Worm (Caenorhabditis elegans) whole organism, mixed stage, embryonic: ENCODE results near the gene F53H4.6.

Source experiments
- M03D4.4 ChIP-seq: sonication (generic microtip); optimal IDR thresholded peaks from 2 replicates; lab custom pipeline; 2017; ENCODE audit warnings: mild to moderate bottlenecking, missing genetic modification characterization, missing compliant biosample characterization
- bed-3 ChIP-seq: fragments of 200-800 bp; sonication (Bioruptor generic); optimal IDR thresholded peaks from 3 replicates; lab custom pipeline; 2018; ENCODE audit warnings: mild to moderate bottlenecking, missing genetic modification characterization, moderate library complexity, missing compliant biosample characterization
- blmp-1 ChIP-seq: fragments of 150-350 bp; optimal IDR thresholded peaks from 2 replicates; lab custom pipeline; 2014; ENCODE audit warnings: missing biosample characterization, missing genetic modification characterization
- ceh-39 ChIP-seq: fragments of 150-350 bp; optimal IDR thresholded peaks from 2 replicates; lab custom pipeline; 2014; ENCODE audit warnings: missing biosample characterization, missing genetic modification characterization
- ceh-83 ChIP-seq: fragments of 200-800 bp; sonication (Bioruptor generic); optimal IDR thresholded peaks from 2 replicates; lab custom pipeline; 2018; ENCODE audit warnings: mild to moderate bottlenecking, missing genetic modification characterization, missing compliant biosample characterization
- ces-1 ChIP-seq: fragments of 150-350 bp; optimal IDR thresholded peaks from 2 replicates; lab custom pipeline; 2014; ENCODE audit warnings: missing biosample characterization, missing genetic modification reagents, missing genetic modification characterization
- drap-1 ChIP-seq: fragments of 200-800 bp; sonication (Bioruptor generic); optimal IDR thresholded peaks from 3 replicates; lab custom pipeline; 2018; ENCODE audit warnings: mild to moderate bottlenecking, missing genetic modification characterization, missing compliant biosample characterization
- elt-1 ChIP-seq: sonication (generic microtip); optimal IDR thresholded peaks from 2 replicates; lab custom pipeline; 2017; ENCODE audit warnings: missing genetic modification characterization, mild to moderate bottlenecking, missing compliant biosample characterization, antibody characterized with exemption, moderate library complexity, borderline replicate concordance; ENCODE audit not compliant: insufficient read depth
- elt-3 ChIP-seq: fragments of 150-350 bp; optimal IDR thresholded peaks from 2 replicates; lab custom pipeline; 2014; ENCODE audit warnings: missing biosample characterization, missing genetic modification characterization
- ham-2 ChIP-seq: fragments of 200-800 bp; sonication (Bioruptor generic); optimal IDR thresholded peaks from 2 replicates; lab custom pipeline; 2018; ENCODE audit warnings: mild to moderate bottlenecking, missing genetic modification characterization, missing compliant biosample characterization
- hlh-1 ChIP-seq: fragments of 150-350 bp; optimal IDR thresholded peaks from 2 replicates; lab custom pipeline; 2014; ENCODE audit warnings: missing biosample characterization, missing genetic modification reagents, missing genetic modification characterization
- lin-13 ChIP-seq: fragments of 150-350 bp; optimal IDR thresholded peaks from 2 replicates; lab custom pipeline; 2014; ENCODE audit warnings: missing biosample characterization, missing genetic modification characterization
- lin-32 ChIP-seq: fragments of 200-800 bp; sonication (Bioruptor generic); optimal IDR thresholded peaks from 2 replicates; lab custom pipeline; 2018; ENCODE audit warnings: mild to moderate bottlenecking, missing genetic modification characterization, missing compliant biosample characterization
- lsy-2 ChIP-seq: fragments of 150-350 bp; optimal IDR thresholded peaks from 2 replicates; lab custom pipeline; 2014; ENCODE audit warnings: missing biosample characterization, missing genetic modification characterization
- mab-5 ChIP-seq: fragments of 150-350 bp; optimal IDR thresholded peaks from 2 replicates; lab custom pipeline; 2014; ENCODE audit warnings: missing biosample characterization, missing genetic modification characterization
- mep-1 ChIP-seq: fragments of 150-350 bp; optimal IDR thresholded peaks from 2 replicates; lab custom pipeline; 2017; ENCODE audit warnings: missing biosample characterization, missing genetic modification reagents, missing genetic modification characterization, inconsistent platforms
- mls-2 ChIP-seq: sonication (generic microtip); optimal IDR thresholded peaks from 2 replicates; lab custom pipeline; 2016; ENCODE audit warnings: mild to moderate bottlenecking, missing genetic modification characterization, moderate library complexity, missing compliant biosample characterization
- nhr-12 ChIP-seq: fragments of 150-350 bp; optimal IDR thresholded peaks from 2 replicates; lab custom pipeline; 2014; ENCODE audit warnings: missing biosample characterization, missing genetic modification characterization
- nhr-2 ChIP-seq: fragments of 150-350 bp; optimal IDR thresholded peaks from 2 replicates; lab custom pipeline; 2014; ENCODE audit warnings: missing biosample characterization, missing genetic modification characterization
- nhr-237 ChIP-seq: fragments of 150-350 bp; optimal IDR thresholded peaks from 2 replicates; lab custom pipeline; 2014; ENCODE audit warnings: missing biosample characterization, missing genetic modification characterization
- nhr-28 ChIP-seq: fragments of 150-350 bp; optimal IDR thresholded peaks from 2 replicates; lab custom pipeline; 2014; ENCODE audit warnings: missing biosample characterization, missing genetic modification characterization
- nhr-76 ChIP-seq: sonication (generic microtip); optimal IDR thresholded peaks from 2 replicates; lab custom pipeline; 2017; ENCODE audit warnings: missing biosample characterization, missing genetic modification characterization
- pha-4 ChIP-seq: fragments of 150-350 bp; optimal IDR thresholded peaks from 2 replicates; lab custom pipeline; 2018; ENCODE audit warnings: missing biosample characterization, missing genetic modification reagents, missing genetic modification characterization
- sem-2 ChIP-seq: fragments of 200-800 bp; sonication (Bioruptor generic); optimal IDR thresholded peaks from 2 replicates; lab custom pipeline; 2018; ENCODE audit warnings: mild to moderate bottlenecking, missing genetic modification characterization, missing compliant biosample characterization
- snpc-4 ChIP-seq: fragments of 150-350 bp; optimal IDR thresholded peaks from 2 replicates; lab custom pipeline; 2014; ENCODE audit warnings: missing biosample characterization, missing genetic modification characterization
- sptf-1 ChIP-seq: sonication (generic microtip); optimal IDR thresholded peaks from 2 replicates; lab custom pipeline; 2017; ENCODE audit warnings: mild to moderate bottlenecking, missing genetic modification characterization, moderate library complexity, missing compliant biosample characterization
- unc-120 ChIP-seq: sonication (generic microtip); optimal IDR thresholded peaks from 2 replicates; lab custom pipeline; 2017; ENCODE audit warnings: missing genetic modification characterization, missing compliant biosample characterization; ENCODE audit not compliant: poor library complexity, severe bottlenecking
- unc-39 ChIP-seq: fragments of 150-350 bp; optimal IDR thresholded peaks from 2 replicates; lab custom pipeline; 2014; ENCODE audit warnings: missing biosample characterization, missing genetic modification characterization
- unc-62 ChIP-seq: fragments of 150-350 bp; optimal IDR thresholded peaks from 2 replicates; lab custom pipeline; 2014; ENCODE audit warnings: missing biosample characterization, missing genetic modification reagents, missing genetic modification characterization
- zip-8 ChIP-seq: fragments of 150-350 bp; optimal IDR thresholded peaks from 2 replicates; lab custom pipeline; 2014; ENCODE audit warnings: missing biosample characterization, missing genetic modification characterization
- ztf-11 ChIP-seq: fragments of 150-350 bp; optimal IDR thresholded peaks from 2 replicates; lab custom pipeline; 2014; ENCODE audit warnings: missing biosample characterization, missing genetic modification characterization

Gene F53H4.6

ce11 chrX:15838496-15838948, 21.9 kb downstream of the F53H4.6 start, which contains the start of gene acox-1.6:
Gene acox-1.6, minus strand, starts transcription at chrX:15838546.
- no peak for TF ChIP-seq ceh-83 (GFP tag; lab: Kevin White, UChicago)
- no peak for TF ChIP-seq ceh-39 (tag; lab: Kevin White, UChicago)
- no peak for TF ChIP-seq sptf-1
- TF ChIP-seq elt-1 (tag; lab: Kevin White, UChicago): no peak
- TF ChIP-seq sem-2 (GFP tag; lab: Kevin White, UChicago): no peak
- TF ChIP-seq bed-3: no peak
- TF ChIP-seq nhr-76 (tag; lab: Kevin White, UChicago): no peak

ce11 chrX:15831537-15831936, 28.9 kb downstream of the F53H4.6 start:
- TF ChIP-seq pha-4 (tag; lab: Kevin White, UChicago): no peak
- no peak for TF ChIP-seq nhr-28
- TF ChIP-seq zip-8 (tag; lab: Kevin White, UChicago): peak; percentile 93

ce11 chrX:15828059-15828458, 32.3 kb downstream of the F53H4.6 start, which contains the start of gene Y7A5A.20:
Gene Y7A5A.20, plus strand, starts transcription at chrX:15828359.
- no peak for TF ChIP-seq ham-2
- no peak for TF ChIP-seq unc-120 (tag; lab: Kevin White, UChicago)

ce11 chrX:15826866-15827265, 33.5 kb downstream of the F53H4.6 start, which contains the start of gene Y7A5A.9:
Gene Y7A5A.9, plus strand, starts transcription at chrX:15827166.
- TF ChIP-seq unc-39 (tag; lab: Kevin White, UChicago) (no peak), nhr-76 (tag; lab: Kevin White, UChicago) (no peak), lin-32 (GFP tag; lab: Kevin White, UChicago) (no peak), mls-2 (tag; lab: Kevin White, UChicago) (no peak), ceh-39 (tag; lab: Kevin White, UChicago) (no peak), lsy-2 (no peak)

- no peak for TF ChIP-seq hlh-1 (tag; lab: Kevin White, UChicago)
- no peak for TF ChIP-seq lsy-2
- no peak for TF ChIP-seq mls-2 (tag; lab: Kevin White, UChicago)
- no peak for TF ChIP-seq blmp-1 (tag; lab: Kevin White, UChicago)
- TF ChIP-seq, all 35 proteins: peak for 0
Observed at ce11 chrX:15822197-15822596, 38.2 kb downstream of the F53H4.6 start, which contains the start of gene Y7A5A.8. Gene Y7A5A.8, plus strand, starts transcription at chrX:15822497.

- TF ChIP-seq zip-8 (tag; lab: Kevin White, UChicago) (peak; percentile 91), bed-3 (no peak)
- TF ChIP-seq, all 35 proteins: peak for 1
Observed at ce11 chrX:15814548-15814947, 45.9 kb downstream of the F53H4.6 start.

ce11 chrX:15811341-15811740, 49.1 kb downstream of the F53H4.6 start:
- TF ChIP-seq mab-5 (tag; lab: Kevin White, UChicago) (no peak), snpc-4 (no peak), nhr-2 (no peak), mls-2 (tag; lab: Kevin White, UChicago) (no peak), nhr-12 (tag; lab: Kevin White, UChicago) (no peak), unc-120 (tag; lab: Kevin White, UChicago) (no peak), ztf-11 (no peak), lsy-2 (no peak), M03D4.4 (tag; lab: Kevin White, UChicago) (no peak), unc-39 (tag; lab: Kevin White, UChicago) (no peak), drap-1 (GFP tag; lab: Kevin White, UChicago) (no peak), bed-3 (no peak), ces-1 (GFP tag; lab: Kevin White, UChicago) (no peak), blmp-1 (tag; lab: Kevin White, UChicago) (no peak)

- TF ChIP-seq unc-120 (tag; lab: Kevin White, UChicago) (no peak), zip-8 (tag; lab: Kevin White, UChicago) (no peak), mab-5 (tag; lab: Kevin White, UChicago) (no peak), ceh-39 (tag; lab: Kevin White, UChicago) (no peak), elt-3 (tag; lab: Kevin White, UChicago) (no peak), ztf-11 (no peak), lin-32 (GFP tag; lab: Kevin White, UChicago) (no peak), drap-1 (GFP tag; lab: Kevin White, UChicago) (no peak), mep-1 (tag; lab: Kevin White, UChicago) (no peak), lin-13 (tag; lab: Kevin White, UChicago) (no peak), unc-62 (GFP tag; lab: Kevin White, UChicago) (no peak), nhr-237 (no peak)
Observed at ce11 chrX:15804072-15804471, 56.3 kb downstream of the F53H4.6 start, which contains the start of gene Y7A5A.7. Gene Y7A5A.7, minus strand, starts transcription at chrX:15804172.
